Worm (Caenorhabditis elegans) whole organism, L4 larva: ENCODE data around the gene srx-77.
"Not testable (repeated sequence)": the region's sequence is repeated elsewhere in the genome, so short reads cannot be mapped to it uniquely, and the experiment has no call there.

Experiments
- F10B5.3 ChIP-seq: sonication (generic microtip); optimal IDR thresholded peaks from 2 replicates; lab custom pipeline; 2016; ENCODE audit warnings: mild to moderate bottlenecking, missing genetic modification characterization, missing compliant biosample characterization
- Y105C5A.15 ChIP-seq: fragments of 200-800 bp; sonication (Bioruptor generic); IDR thresholded peaks from 2 replicates; pipeline ENCODE4 v1.3.6; 2022; ENCODE audit warnings: missing genetic modification characterization, missing compliant biosample characterization
- Y48G9A.11 ChIP-seq: fragments of 200-800 bp; sonication (Bioruptor generic); IDR thresholded peaks from 2 replicates; pipeline ENCODE4 v1.3.6; 2022; ENCODE audit warnings: missing genetic modification reagents, missing genetic modification characterization, missing compliant biosample characterization
- lin-13 ChIP-seq: fragments of 150-350 bp; optimal IDR thresholded peaks from 2 replicates; lab custom pipeline; 2014; ENCODE audit warnings: missing biosample characterization, missing genetic modification reagents, missing genetic modification characterization
- lin-15B ChIP-seq: fragments of 150-350 bp; sonication (generic microtip); optimal IDR thresholded peaks from 3 replicates; lab custom pipeline; 2014; ENCODE audit warnings: missing biosample characterization, missing genetic modification characterization
- mxl-3 ChIP-seq: fragments of 200-800 bp; sonication (Bioruptor generic); optimal IDR thresholded peaks from 2 replicates; lab custom pipeline; 2018; ENCODE audit warnings: mild to moderate bottlenecking, missing genetic modification characterization, missing compliant biosample characterization
- nhr-11 ChIP-seq: fragments of 150-350 bp; optimal IDR thresholded peaks from 2 replicates; lab custom pipeline; 2014; ENCODE audit warnings: missing biosample characterization, missing genetic modification characterization
- nhr-76 ChIP-seq: fragments of 150-350 bp; optimal IDR thresholded peaks from 2 replicates; lab custom pipeline; 2014; ENCODE audit warnings: missing biosample characterization, missing genetic modification characterization
- nhr-77 ChIP-seq: fragments of 150-350 bp; optimal IDR thresholded peaks from 2 replicates; lab custom pipeline; 2014; ENCODE audit warnings: missing biosample characterization, missing genetic modification characterization
- pha-4 ChIP-seq, 2 experiments: fragments of 150-350 bp in 1 of 2; fragments of 200-800 bp in 1 of 2; sonication (Bioruptor generic) in 1 of 2; IDR thresholded peaks in 1 of 2; optimal IDR thresholded peaks in 1 of 2; 2 replicates each; pipeline versions ENCODE4 v1.3.6 to Lab custom; 2014 to 2022; ENCODE audit warnings: missing genetic modification characterization in 2 of 2, missing genetic modification reagents in 2 of 2, missing biosample characterization in 1 of 2, missing compliant biosample characterization in 1 of 2
- unc-62 ChIP-seq, 3 experiments: fragments of 150-350 bp in 1 of 3; sonication (generic microtip); optimal IDR thresholded peaks in 2 of 3; peaks in 1 of 3; 1 replicate in 1 of 3; 2 replicates in 2 of 3; lab custom pipeline; 2014 to 2017; ENCODE audit warnings: missing biosample characterization in 3 of 3, missing genetic modification characterization in 3 of 3, missing genetic modification reagents in 3 of 3, missing genotype in 1 of 3
- zip-2 ChIP-seq: fragments of 150-350 bp; optimal IDR thresholded peaks from 2 replicates; lab custom pipeline; 2014; ENCODE audit warnings: missing biosample characterization, missing genetic modification characterization

DNA sequence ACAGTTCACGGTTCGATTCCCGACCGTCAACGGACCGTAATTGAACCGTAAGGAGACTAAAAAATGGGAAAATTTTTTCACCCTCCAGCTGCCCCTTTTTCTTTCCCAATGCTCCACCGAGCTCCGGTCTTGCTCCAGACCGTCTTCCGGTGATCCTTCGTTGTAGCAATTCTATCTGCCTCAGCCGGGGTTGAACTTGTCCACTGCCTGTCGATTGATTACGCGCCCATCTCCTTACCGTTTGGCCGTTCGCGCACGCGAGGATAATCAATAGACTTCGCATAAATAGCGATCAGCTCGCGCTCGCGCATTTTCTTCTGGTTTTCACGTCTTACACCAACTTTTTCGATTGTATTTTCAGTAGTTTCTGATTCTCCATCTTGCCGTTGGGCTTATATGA is 35.7 kb downstream of the srx-77 start:
- TF ChIP-seq pha-4 (GFP tag; IDR thresholded peaks at IDR 0.05; lab: Robert Waterston, UW) (peak; percentile 79), Y48G9A.11 (GFP tag; lab: Robert Waterston, UW) (peak; percentile 54), Y105C5A.15 (GFP tag; lab: Robert Waterston, UW) (peak; percentile 83; the same call in 1 of the 2 replicates)
- TF ChIP-seq pha-4 (tag; optimal IDR thresholded peaks at IDR 0.05; lab: Kevin White, UChicago); mxl-3 (GFP tag; lab: Kevin White, UChicago); F10B5.3 (tag; lab: Kevin White, UChicago); unc-62 (GFP tag; optimal IDR thresholded peaks at IDR 0.05 in 1 of 2; lab: Kevin White, UChicago); unc-62 (tag; optimal IDR thresholded peaks at IDR 0.05; lab: Kevin White, UChicago); nhr-11 (tag; lab: Kevin White, UChicago); lin-15B (tag; lab: Kevin White, UChicago); zip-2 (tag; lab: Kevin White, UChicago); nhr-77 (tag; lab: Kevin White, UChicago); lin-13; nhr-76 (tag; lab: Kevin White, UChicago): not testable (repeated sequence)
